Fruit fly (Drosophila melanogaster) Kc167 (cell line): Measurements from ENCODE around the gene CCT3.

Source experiments
- Myc ChIP-seq: fragments of >200 bp; optimal IDR thresholded peaks from 2 replicates; lab custom pipeline; 2017; ENCODE audit warnings: missing external identifiers
- Sin3A ChIP-seq: fragments of >200 bp; optimal IDR thresholded peaks from 2 replicates; lab custom pipeline; 2018; ENCODE audit warnings: missing external identifiers
- h ChIP-seq: fragments of >200 bp; optimal IDR thresholded peaks from 3 replicates; lab custom pipeline; 2018; ENCODE audit warnings: missing external identifiers
- insv ChIP-seq: fragments of >200 bp; optimal IDR thresholded peaks from 3 replicates; lab custom pipeline; 2018; ENCODE audit warnings: missing external identifiers
- psq ChIP-seq: fragments of >200 bp; optimal IDR thresholded peaks from 2 replicates; lab custom pipeline; 2017; ENCODE audit warnings: missing external identifiers
- ttk ChIP-seq: sonication (Bioruptor generic); optimal IDR thresholded peaks from 2 replicates; lab custom pipeline; 2017; ENCODE audit warnings: missing external identifiers

- no peak for TF ChIP-seq psq
- no peak for TF ChIP-seq Myc (lab: Kevin White, UChicago)
- no peak for TF ChIP-seq ttk (lab: Kevin White, UChicago)
- TF ChIP-seq h (lab: Kevin White, UChicago) = no peak
- TF ChIP-seq Sin3A (lab: Kevin White, UChicago) = no peak
- TF ChIP-seq insv (lab: Kevin White, UChicago) = no peak
Measured at dm6 chr3R:16640005-16640408, 7.4 kb upstream of the CCT3 start, which contains the start of gene nonA-l.
